Worm (Caenorhabditis elegans) whole organism, L1 larva: ENCODE results near the gene C18C4.7.

Experiments used
- fkh-10 ChIP-seq: sonication (generic microtip); optimal IDR thresholded peaks from 2 replicates; lab custom pipeline; 2017; ENCODE audit warnings: missing biosample characterization, missing genetic modification reagents, missing genetic modification characterization
- grh-1 ChIP-seq: fragments of 200-800 bp; sonication (Bioruptor generic); IDR thresholded peaks from 2 replicates; pipeline ENCODE4 v1.3.6; 2022; ENCODE audit warnings: missing genetic modification reagents, missing genetic modification characterization, missing compliant biosample characterization
- lin-14 ChIP-seq: fragments of 200-800 bp; sonication (Bioruptor generic); optimal IDR thresholded peaks from 2 replicates; lab custom pipeline; 2018; ENCODE audit warnings: mild to moderate bottlenecking, missing genetic modification characterization, moderate library complexity, missing compliant biosample characterization
- nhr-11 ChIP-seq: fragments of 150-350 bp; optimal IDR thresholded peaks from 2 replicates; lab custom pipeline; 2014; ENCODE audit warnings: missing biosample characterization, missing genetic modification characterization
- nhr-12 ChIP-seq: sonication (generic microtip); optimal IDR thresholded peaks from 2 replicates; lab custom pipeline; 2017; ENCODE audit warnings: missing biosample characterization, missing genetic modification characterization

DNA sequence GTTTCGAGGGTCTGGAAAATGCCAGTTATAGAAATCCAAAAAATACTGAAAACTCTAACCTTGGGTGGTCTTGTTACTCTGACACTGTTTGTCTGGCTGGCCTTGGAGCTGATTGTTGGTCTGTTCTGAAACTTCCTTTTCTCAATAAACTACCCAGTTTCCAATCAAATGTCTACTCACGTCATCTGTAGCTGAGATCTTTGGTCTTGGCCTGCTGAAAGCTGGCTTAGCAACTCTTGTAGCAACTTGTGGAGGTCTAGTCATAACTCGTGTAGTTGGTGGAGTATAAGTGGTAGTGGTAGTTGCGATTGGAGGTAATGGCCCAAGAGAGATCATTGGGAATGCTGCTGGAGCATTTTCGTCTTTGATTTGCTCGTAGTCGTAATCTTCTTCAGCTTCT lies 43.2 kb upstream of the C18C4.7 start:
- TF ChIP-seq lin-14 (GFP tag; lab: Kevin White, UChicago) (no peak), fkh-10 (GFP tag; lab: Kevin White, UChicago) (no peak), nhr-11 (tag; lab: Kevin White, UChicago) (no peak), grh-1 (GFP tag; lab: Robert Waterston, UW) (no peak), nhr-12 (tag; lab: Kevin White, UChicago) (no peak)
